Worm (Caenorhabditis elegans): ENCODE data around the gene asp-6.
A peak's percentile ranks its signal among the peaks of the same experiment; 100 is the strongest.

Gene asp-6

DNA sequence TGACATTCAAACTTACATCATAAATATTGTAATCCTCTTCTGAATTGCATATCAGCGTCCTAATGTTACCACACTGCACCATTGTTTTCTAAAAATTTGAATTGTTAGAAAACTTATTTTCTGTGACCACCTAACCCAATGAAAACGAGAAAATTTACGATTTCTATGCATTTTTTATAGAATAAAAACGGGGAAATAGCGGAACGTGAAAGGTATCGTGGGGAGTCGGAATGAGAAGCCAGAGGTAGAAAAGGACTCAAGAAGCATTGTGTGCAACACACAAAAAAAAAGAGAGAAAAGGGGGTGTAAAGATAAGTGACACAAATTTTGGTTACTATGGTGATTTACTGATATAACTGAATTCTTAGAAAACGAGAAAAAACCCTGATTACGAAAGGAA lies 18.5 kb downstream of the asp-6 start, which contains the start of gene C16D9.6:
TSS of gene C16D9.6 (minus strand) at position 101 of the 400 bp plus-strand sequence.
- TF ChIP-seq nhr-2 (tag; optimal IDR thresholded peaks at IDR 0.05) (no peak), ces-1 (GFP tag; optimal IDR thresholded peaks at IDR 0.05) (no peak), nhr-76 (tag; optimal IDR thresholded peaks at IDR 0.05) (no peak), ham-2 (GFP tag; optimal IDR thresholded peaks at IDR 0.05) (no peak), nhr-237 (tag; optimal IDR thresholded peaks at IDR 0.05) (no peak), snpc-4 (tag; optimal IDR thresholded peaks at IDR 0.05) (no peak), lin-32 (GFP tag; optimal IDR thresholded peaks at IDR 0.05) (no peak), pha-4 (tag; optimal IDR thresholded peaks at IDR 0.05) (no peak), ceh-39 (tag; optimal IDR thresholded peaks at IDR 0.05) (no peak), drap-1 (GFP tag; optimal IDR thresholded peaks at IDR 0.05) (no peak), ceh-83 (GFP tag; optimal IDR thresholded peaks at IDR 0.05) (no peak), ztf-11 (tag; optimal IDR thresholded peaks at IDR 0.05) (no peak), nhr-28 (tag; optimal IDR thresholded peaks at IDR 0.05) (no peak), elt-3 (tag; optimal IDR thresholded peaks at IDR 0.05) (no peak), ceh-43 (GFP tag; optimal IDR thresholded peaks at IDR 0.05) (no peak), unc-39 (tag; optimal IDR thresholded peaks at IDR 0.05) (no peak), flh-1 (GFP tag; optimal IDR thresholded peaks at IDR 0.05) (no peak), nhr-12 (tag; optimal IDR thresholded peaks at IDR 0.05) (no peak), hlh-1 (tag; optimal IDR thresholded peaks at IDR 0.05) (no peak)

DNA sequence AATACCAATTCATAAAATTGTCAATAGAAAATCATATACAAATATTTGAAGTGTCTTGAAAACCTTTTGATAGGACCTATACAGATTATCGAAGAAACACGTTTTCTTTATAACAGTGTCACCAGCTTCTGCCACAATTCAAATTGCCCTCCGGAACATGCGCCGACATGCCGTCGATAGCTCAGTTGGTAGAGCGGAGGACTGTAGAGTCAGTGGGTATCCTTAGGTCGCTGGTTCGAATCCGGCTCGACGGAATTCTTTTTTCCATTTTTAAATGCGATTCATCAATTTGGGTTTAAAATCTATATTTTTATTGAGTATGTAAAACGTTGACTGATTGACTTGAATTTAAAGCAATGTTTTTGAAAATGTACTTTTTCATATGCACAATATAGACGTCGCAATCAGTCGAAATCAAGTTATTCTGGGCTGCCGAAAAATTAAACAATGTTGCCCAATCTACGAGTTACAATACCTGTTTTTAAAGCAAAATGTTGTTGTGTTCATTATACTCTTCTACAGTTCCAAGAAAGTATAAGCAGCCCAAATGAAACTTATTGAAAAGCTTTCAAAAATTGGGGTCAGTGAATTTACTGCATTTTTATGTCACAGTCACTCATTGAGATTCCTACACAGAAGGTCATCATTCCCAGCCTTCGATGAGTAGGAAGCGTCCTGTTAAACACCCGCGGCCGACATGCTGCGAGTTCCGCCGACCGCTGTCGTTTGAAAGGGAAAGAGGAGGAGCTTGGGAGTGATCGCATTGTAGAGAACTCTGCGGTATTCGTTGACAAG lies 21.2 kb downstream of the asp-6 start:
- TF ChIP-seq tbx-8 (GFP tag; optimal IDR thresholded peaks at IDR 0.05) (no peak), nhr-237 (tag; optimal IDR thresholded peaks at IDR 0.05) (no peak), hlh-1 (tag; optimal IDR thresholded peaks at IDR 0.05) (peak; percentile 43), ceh-83 (GFP tag; optimal IDR thresholded peaks at IDR 0.05) (peak; percentile 71), flh-1 (GFP tag; optimal IDR thresholded peaks at IDR 0.05) (no peak), ztf-11 (tag; optimal IDR thresholded peaks at IDR 0.05) (no peak), ces-1 (GFP tag; optimal IDR thresholded peaks at IDR 0.05) (no peak), nhr-76 (tag; optimal IDR thresholded peaks at IDR 0.05) (no peak), mls-2 (tag; optimal IDR thresholded peaks at IDR 0.05) (no peak)

DNA sequence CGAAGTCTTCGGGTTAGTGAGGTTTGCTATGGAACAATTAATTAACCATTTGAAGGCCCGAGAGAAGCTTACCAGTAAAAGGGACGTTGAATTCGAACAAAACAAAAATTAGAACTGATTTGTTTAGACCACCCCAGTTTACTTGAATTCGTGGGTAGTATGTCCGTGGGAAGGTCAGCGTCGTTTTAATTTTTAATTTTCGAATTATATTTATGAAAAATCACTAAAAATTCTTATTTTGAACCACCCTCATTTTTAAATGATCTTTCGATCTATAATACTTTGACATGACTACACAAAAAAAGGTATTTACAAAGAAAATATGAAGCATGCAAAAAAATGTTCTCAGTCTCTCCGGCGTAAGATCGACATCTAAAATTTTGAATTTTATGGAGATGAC lies 23.3 kb downstream of the asp-6 start, which contains the start of gene C16D9.5:
TSS of gene C16D9.5 (minus strand) at position 101 of the 400 bp plus-strand sequence.
- TF ChIP-seq nhr-76 (tag; optimal IDR thresholded peaks at IDR 0.05) (no peak), nhr-28 (tag; optimal IDR thresholded peaks at IDR 0.05) (no peak), tbx-8 (GFP tag; optimal IDR thresholded peaks at IDR 0.05) (no peak), nhr-12 (tag; optimal IDR thresholded peaks at IDR 0.05) (no peak), lsy-2 (tag; optimal IDR thresholded peaks at IDR 0.05) (no peak), unc-39 (tag; optimal IDR thresholded peaks at IDR 0.05) (no peak), ztf-11 (tag; optimal IDR thresholded peaks at IDR 0.05) (no peak), snpc-4 (tag; optimal IDR thresholded peaks at IDR 0.05) (no peak), mab-5 (tag; optimal IDR thresholded peaks at IDR 0.05) (no peak), flh-1 (GFP tag; optimal IDR thresholded peaks at IDR 0.05) (no peak), nhr-2 (tag; optimal IDR thresholded peaks at IDR 0.05) (no peak), pha-4 (tag; optimal IDR thresholded peaks at IDR 0.05) (no peak), blmp-1 (tag; optimal IDR thresholded peaks at IDR 0.05) (no peak), mep-1 (tag; optimal IDR thresholded peaks at IDR 0.05) (no peak), lin-32 (GFP tag; optimal IDR thresholded peaks at IDR 0.05) (no peak), ceh-43 (GFP tag; optimal IDR thresholded peaks at IDR 0.05) (no peak), elt-1 (tag; optimal IDR thresholded peaks at IDR 0.05; ENCODE audit: borderline replicate concordance, insufficient read depth) (no peak), ceh-83 (GFP tag; optimal IDR thresholded peaks at IDR 0.05) (no peak), ces-1 (GFP tag; optimal IDR thresholded peaks at IDR 0.05) (no peak), unc-62 (GFP tag; optimal IDR thresholded peaks at IDR 0.05) (no peak)

DNA sequence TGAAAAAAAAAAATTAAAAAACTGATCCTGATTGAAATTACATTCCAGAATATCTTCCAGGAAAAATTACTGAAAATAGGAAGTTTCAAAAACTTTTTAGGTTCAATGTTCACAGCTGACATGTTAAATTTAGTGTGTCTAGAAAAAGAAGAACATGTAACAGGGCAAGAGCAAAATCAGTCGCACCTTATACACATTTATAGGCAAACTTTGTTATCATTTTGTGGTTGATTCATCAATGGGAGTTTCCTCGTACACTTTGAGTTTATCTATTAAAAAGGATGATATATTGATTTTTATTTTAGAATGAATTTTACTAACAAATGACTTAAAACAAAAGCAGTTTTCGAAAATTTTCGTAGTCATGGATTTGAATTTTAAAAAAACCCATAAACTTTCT lies 25.5 kb downstream of the asp-6 start:
- TF ChIP-seq nhr-28 (tag; optimal IDR thresholded peaks at IDR 0.05) (no peak), snpc-4 (tag; optimal IDR thresholded peaks at IDR 0.05) (no peak), bed-3 (GFP tag; optimal IDR thresholded peaks at IDR 0.05) (no peak), zip-8 (tag; optimal IDR thresholded peaks at IDR 0.05) (no peak), ceh-39 (tag; optimal IDR thresholded peaks at IDR 0.05) (no peak), nhr-237 (tag; optimal IDR thresholded peaks at IDR 0.05) (no peak), cnd-1 (tag; optimal IDR thresholded peaks at IDR 0.05) (no peak), ham-2 (GFP tag; optimal IDR thresholded peaks at IDR 0.05) (no peak), elt-1 (tag; optimal IDR thresholded peaks at IDR 0.05; ENCODE audit: borderline replicate concordance, insufficient read depth) (no peak), lin-32 (GFP tag; optimal IDR thresholded peaks at IDR 0.05) (no peak), sptf-1 (tag; optimal IDR thresholded peaks at IDR 0.05) (no peak), unc-120 (tag; optimal IDR thresholded peaks at IDR 0.05; ENCODE audit: poor library complexity, severe bottlenecking) (no peak), ztf-11 (tag; optimal IDR thresholded peaks at IDR 0.05) (no peak), sem-2 (GFP tag; optimal IDR thresholded peaks at IDR 0.05) (no peak), ceh-83 (GFP tag; optimal IDR thresholded peaks at IDR 0.05) (no peak)
